Worm (Caenorhabditis elegans) whole organism, L1 larva: ENCODE results near the gene C27D6.11.

Experiments
- C34B4.2 ChIP-seq: sonication (generic microtip); optimal IDR thresholded peaks from 2 replicates; lab custom pipeline; 2017; ENCODE audit warnings: mild to moderate bottlenecking, missing genetic modification characterization, missing compliant biosample characterization
- ama-1 ChIP-seq: fragments of 150-350 bp; optimal IDR thresholded peaks from 2 replicates; lab custom pipeline; 2014
- ceh-82 ChIP-seq, 3 experiments: fragments of 150-350 bp in 1 of 3; sonication (generic microtip) in 2 of 3; optimal IDR thresholded peaks; 2 replicates each; lab custom pipeline; 2014 to 2017; ENCODE audit warnings: missing biosample characterization in 3 of 3, missing genetic modification characterization in 3 of 3
- lin-39 ChIP-seq: fragments of 150-350 bp; optimal IDR thresholded peaks from 2 replicates; lab custom pipeline; 2014; ENCODE audit warnings: missing biosample characterization, missing genetic modification reagents, missing genetic modification characterization
- skn-1 ChIP-seq: fragments of 150-350 bp; optimal IDR thresholded peaks from 2 replicates; lab custom pipeline; 2014; ENCODE audit warnings: missing biosample characterization, missing genetic modification characterization
- snpc-4 ChIP-seq: fragments of 150-350 bp; optimal IDR thresholded peaks from 2 replicates; lab custom pipeline; 2014; ENCODE audit warnings: missing biosample characterization, missing genetic modification characterization
- snu-23 ChIP-seq: sonication (generic microtip); optimal IDR thresholded peaks from 2 replicates; lab custom pipeline; 2016; ENCODE audit warnings: missing genetic modification characterization, missing compliant biosample characterization
- ztf-4 ChIP-seq: fragments of 150-350 bp; optimal IDR thresholded peaks from 2 replicates; lab custom pipeline; 2014; ENCODE audit warnings: missing biosample characterization, missing genetic modification characterization

DNA sequence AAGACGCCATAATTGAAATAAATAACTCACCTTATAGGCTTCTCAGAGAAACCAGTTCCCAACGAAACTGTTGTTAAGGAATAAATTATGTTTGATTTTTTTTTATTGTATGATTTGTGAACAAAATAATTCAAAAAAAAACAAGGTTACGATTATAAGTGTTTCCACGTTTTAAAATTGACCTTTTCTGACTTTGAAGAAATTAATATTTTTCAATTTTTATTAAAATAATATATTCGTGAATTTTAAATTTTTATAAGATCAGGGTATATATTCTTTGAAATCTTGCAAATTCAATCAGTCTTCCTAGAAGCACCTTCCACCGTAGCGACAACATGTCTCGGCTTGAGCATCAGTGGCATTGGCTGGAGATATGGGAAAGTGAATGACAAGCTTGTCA lies 13.4 kb upstream of the C27D6.11 start, which contains the start of gene C27D6.3:
- TF ChIP-seq ama-1 (lab: Kevin White, UChicago) (no peak), ztf-4 (tag; lab: Kevin White, UChicago) (no peak), C34B4.2 (tag; lab: Kevin White, UChicago) (no peak), snu-23 (GFP tag; lab: Kevin White, UChicago) (no peak), snpc-4 (no peak), skn-1 (no peak), lin-39 (no peak), ceh-82 (tag; optimal IDR thresholded peaks at IDR 0.05; lab: Kevin White, UChicago) (no peak)
